Worm (Caenorhabditis elegans) whole organism, midembryonic: ENCODE results near the gene fpn-1.2.

Experiments used
- cog-1 ChIP-seq: sonication (generic microtip); optimal IDR thresholded peaks from 2 replicates; lab custom pipeline; 2016; ENCODE audit warnings: missing genetic modification characterization, missing compliant biosample characterization
- tab-1 ChIP-seq: fragments of 200-800 bp; sonication (Bioruptor generic); IDR thresholded peaks from 2 replicates; pipeline ENCODE4 v1.3.6; 2022; ENCODE audit warnings: missing genetic modification characterization, missing compliant biosample characterization

DNA sequence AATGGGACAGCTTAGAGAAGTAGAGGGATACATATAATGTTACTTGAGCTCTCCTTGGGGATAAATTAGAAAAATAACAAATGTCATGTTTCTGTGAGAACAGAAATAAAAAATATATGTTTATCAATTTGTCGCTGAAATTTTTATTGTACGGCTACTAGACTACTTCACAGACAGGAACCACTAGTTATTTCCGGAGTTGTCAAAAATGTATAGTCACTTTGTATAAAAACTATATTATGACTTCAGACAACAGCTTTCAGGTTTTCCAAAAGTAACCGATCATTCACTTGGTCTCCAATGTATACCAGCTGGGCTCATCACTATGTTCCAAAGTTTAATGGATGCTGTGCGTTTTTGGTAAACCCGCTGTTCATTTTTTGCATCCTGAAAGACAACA lies 13.2 kb downstream of the fpn-1.2 start, which contains the start of gene srj-23:
- no peak for TF ChIP-seq cog-1 (tag; lab: Kevin White, UChicago)
- TF ChIP-seq tab-1 (GFP tag; lab: Robert Waterston, UW) = no peak
